Fruit fly (Drosophila melanogaster): ENCODE measurements around the gene crp.

crp gene

dm6 chr2L:16279774-16280252, 7.7 kb downstream of the crp start (continued):
- peak; percentile 86 to 91 for TF ChIP-seq Pdp1 (GFP tag; optimal IDR thresholded peaks at IDR 0.05)
- no peak for TF ChIP-seq luna (GFP tag; optimal IDR thresholded peaks at IDR 0.05)
- peak; percentile 80 for TF ChIP-seq sisA (GFP tag; IDR thresholded peaks at IDR 0.05)
- TF ChIP-seq Kr (GFP tag; optimal IDR thresholded peaks at IDR 0.05): no peak
- peak; percentile 91 for TF ChIP-seq CG12219 (GFP tag; optimal IDR thresholded peaks at IDR 0.05)
- TF ChIP-seq row (GFP tag; IDR thresholded peaks at IDR 0.05): peak; percentile 85
- TF ChIP-seq CoRest (tag; optimal IDR thresholded peaks at IDR 0.05): peak; percentile 95
- TF ChIP-seq bsh (GFP tag; optimal IDR thresholded peaks at IDR 0.05): peak; percentile 85 to 93
- TF ChIP-seq bowl (GFP tag; IDR thresholded peaks at IDR 0.05): peak; percentile 56; the same call in 1 of the 2 replicates
- TF ChIP-seq fd96Cb (tag; optimal IDR thresholded peaks at IDR 0.05): peak; percentile 96
- peak; percentile 97 for TF ChIP-seq nmo (GFP tag; optimal IDR thresholded peaks at IDR 0.05)
- no peak for TF ChIP-seq dati (GFP tag; IDR thresholded peaks at IDR 0.05)
- peak; percentile 56 for TF ChIP-seq Bdp1 (GFP tag; optimal IDR thresholded peaks at IDR 0.05)
- peak; percentile 72 for TF ChIP-seq NC2α (GFP tag; optimal IDR thresholded peaks at IDR 0.05)
- TF ChIP-seq GATAe (GFP tag; conservative IDR thresholded peaks at IDR 0.05): no peak
- TF ChIP-seq CG7839 (tag; optimal IDR thresholded peaks at IDR 0.05): peak; percentile 94
- peak; percentile 92 for TF ChIP-seq CG1529 (GFP tag; optimal IDR thresholded peaks at IDR 0.05)
- TF ChIP-seq scrt (GFP tag; optimal IDR thresholded peaks at IDR 0.05): peak; percentile 74
- peak; percentile 88 for TF ChIP-seq dysf (GFP tag; IDR thresholded peaks at IDR 0.05)
- TF ChIP-seq BtbVII (GFP tag; optimal IDR thresholded peaks at IDR 0.05): peak; percentile 84
- no peak for TF ChIP-seq CG6175 (GFP tag; IDR thresholded peaks at IDR 0.05)
- no peak for TF ChIP-seq Elba2 (GFP tag; optimal IDR thresholded peaks at IDR 0.05)
- peak; percentile 45 for TF ChIP-seq emc (GFP tag; optimal IDR thresholded peaks at IDR 0.05)
- no peak for TF ChIP-seq prd (optimal IDR thresholded peaks at IDR 0.05)
- TF ChIP-seq prd (GFP tag; IDR thresholded peaks at IDR 0.05): peak; percentile 80
- no peak for TF ChIP-seq fru (optimal IDR thresholded peaks at IDR 0.05)
- peak; percentile 85 for TF ChIP-seq kay (GFP tag; optimal IDR thresholded peaks at IDR 0.05)
- TF ChIP-seq CG8089 (GFP tag; optimal IDR thresholded peaks at IDR 0.05): peak; percentile 81
- peak; percentile 84 for TF ChIP-seq CG6689 (GFP tag; IDR thresholded peaks at IDR 0.05)
- TF ChIP-seq corto (GFP tag; optimal IDR thresholded peaks at IDR 0.05): no peak
- TF ChIP-seq Rx (GFP tag; IDR thresholded peaks at IDR 0.05): peak; percentile 56
- TF ChIP-seq schlank (tag; optimal IDR thresholded peaks at IDR 0.05): peak; percentile 45
- TF ChIP-seq Ets97D (GFP tag; optimal IDR thresholded peaks at IDR 0.05): peak; percentile 68
- TF ChIP-seq CG18011 (GFP tag; optimal IDR thresholded peaks at IDR 0.05): peak; percentile 71
- TF ChIP-seq yki (optimal IDR thresholded peaks at IDR 0.05): no peak
- peak; percentile 89; the same call in 3 of the 4 replicates for TF ChIP-seq chinmo (GFP tag; IDR thresholded peaks at IDR 0.05; ENCODE audit: partially characterized antibody)
- peak; percentile 72; the same call in 2 of the 3 replicates for TF ChIP-seq CG11695 (GFP tag; IDR thresholded peaks at IDR 0.05)
- TF ChIP-seq CG17612 (GFP tag; IDR thresholded peaks at IDR 0.05): no peak
- peak; percentile 71 for TF ChIP-seq tx (GFP tag; optimal IDR thresholded peaks at IDR 0.05)
- no peak for TF ChIP-seq Doc3 (GFP tag; IDR thresholded peaks at IDR 0.05; ENCODE audit: partially characterized antibody)
- TF ChIP-seq pum (GFP tag; optimal IDR thresholded peaks at IDR 0.05): peak; percentile 91
- peak; percentile 81 for TF ChIP-seq psq (GFP tag; optimal IDR thresholded peaks at IDR 0.05)
- TF ChIP-seq jigr1 (GFP tag; IDR thresholded peaks at IDR 0.05): peak; percentile 75
- TF ChIP-seq ssp (GFP tag; IDR thresholded peaks at IDR 0.05): peak; percentile 44; the same call in 1 of the 2 replicates
- TF ChIP-seq CG9437 (GFP tag; optimal IDR thresholded peaks at IDR 0.05): peak; percentile 93
- TF ChIP-seq Ptx1 (GFP tag; IDR thresholded peaks at IDR 0.05): peak; percentile 89
- TF ChIP-seq unc-4 (GFP tag; IDR thresholded peaks at IDR 0.05; ENCODE audit: partially characterized antibody): no peak
- peak; percentile 72 for TF ChIP-seq tup (GFP tag; optimal IDR thresholded peaks at IDR 0.05)
- peak; percentile 65 for TF ChIP-seq CG2120 (GFP tag; optimal IDR thresholded peaks at IDR 0.05)
- TF ChIP-seq CG7372 (GFP tag; IDR thresholded peaks at IDR 0.05): peak; percentile 62
- peak; percentile 66 for TF ChIP-seq gcm2 (GFP tag; optimal IDR thresholded peaks at IDR 0.05)
- TF ChIP-seq vnd (GFP tag; IDR thresholded peaks at IDR 0.05; ENCODE audit: partially characterized antibody): no peak

All from whole organism, embryonic.